Fruit fly (Drosophila melanogaster): ENCODE measurements around the gene sas.

Gene sas

dm6 chr3R:7122172-7123072 is 40.2 kb upstream of the sas start (continued):
- TF ChIP-seq row (GFP tag; IDR thresholded peaks at IDR 0.05) (0 out of 3 replicates have a peak, but pooled peaks have one; percentile 15), Hr78 (GFP tag; optimal IDR thresholded peaks at IDR 0.05) (peak in 1 of 2 experiments; percentile 8), HLH54F (GFP tag; optimal IDR thresholded peaks at IDR 0.05) (no peak), ara (GFP tag; IDR thresholded peaks at IDR 0.05) (no peak), HmgZ (tag; optimal IDR thresholded peaks at IDR 0.05) (no peak), NC2α (GFP tag; optimal IDR thresholded peaks at IDR 0.05) (no peak), jing (GFP tag; optimal IDR thresholded peaks at IDR 0.05) (no peak), HHEX (GFP tag; optimal IDR thresholded peaks at IDR 0.05) (no peak), Bteb2 (GFP tag; optimal IDR thresholded peaks at IDR 0.05) (no peak), sens-2 (GFP tag; IDR thresholded peaks at IDR 0.05) (0 out of 2 replicates have a peak, but pooled peaks have one; percentile 29), CG4730 (GFP tag; IDR thresholded peaks at IDR 0.05) (no peak), chif (GFP tag; optimal IDR thresholded peaks at IDR 0.05) (no peak), Dll (GFP tag; IDR thresholded peaks at IDR 0.05; ENCODE audit: partially characterized antibody) (no peak; the same call in 3 of the 4 replicates), cad (GFP tag; optimal IDR thresholded peaks at IDR 0.05) (no peak), sob (GFP tag; IDR thresholded peaks at IDR 0.05) (no peak), CG13624 (GFP tag; optimal IDR thresholded peaks at IDR 0.05) (no peak), Vsx1 (GFP tag; optimal IDR thresholded peaks at IDR 0.05) (peak; percentile 45), CG1602 (GFP tag; optimal IDR thresholded peaks at IDR 0.05) (no peak), CG18764 (GFP tag; optimal IDR thresholded peaks at IDR 0.05) (peak; percentile 12), CG4707 (GFP tag; optimal IDR thresholded peaks at IDR 0.05) (no peak), CG33213 (GFP tag; optimal IDR thresholded peaks at IDR 0.05) (no peak), hkb (optimal IDR thresholded peaks at IDR 0.05) (no peak), hkb (GFP tag; IDR thresholded peaks at IDR 0.05) (no peak), CG8388 (GFP tag; optimal IDR thresholded peaks at IDR 0.05) (no peak), Lpt (GFP tag; optimal IDR thresholded peaks at IDR 0.05) (no peak), abd-A (tag; optimal IDR thresholded peaks at IDR 0.05) (no peak), CG10209 (GFP tag; optimal IDR thresholded peaks at IDR 0.05) (peak; percentile 26), Camta (GFP tag; optimal IDR thresholded peaks at IDR 0.05) (no peak), Xrp1 (GFP tag; IDR thresholded peaks at IDR 0.05) (no peak; the same call in 1 of the 2 replicates), fru (optimal IDR thresholded peaks at IDR 0.05) (no peak), CG17912 (GFP tag; optimal IDR thresholded peaks at IDR 0.05) (no peak), Sox100B (GFP tag; optimal IDR thresholded peaks at IDR 0.05) (peak; percentile 13), ssp (GFP tag; IDR thresholded peaks at IDR 0.05) (no peak), Sry-δ (GFP tag; optimal IDR thresholded peaks at IDR 0.05) (no peak), nerfin-1 (tag; optimal IDR thresholded peaks at IDR 0.05) (peak; percentile 70), Jarid2 (GFP tag; optimal IDR thresholded peaks at IDR 0.05) (no peak), Kr (GFP tag; optimal IDR thresholded peaks at IDR 0.05) (peak; percentile 50), wor (GFP tag; IDR thresholded peaks at IDR 0.05) (no peak), sug (tag; optimal IDR thresholded peaks at IDR 0.05) (peak; percentile 28), grau (tag; optimal IDR thresholded peaks at IDR 0.05) (no peak), CG7556 (GFP tag; optimal IDR thresholded peaks at IDR 0.05) (no peak), CG3065 (GFP tag; optimal IDR thresholded peaks at IDR 0.05) (no peak), Myb (GFP tag; optimal IDR thresholded peaks at IDR 0.05) (no peak), insv (GFP tag; optimal IDR thresholded peaks at IDR 0.05) (peak; percentile 37 to 90), wek (GFP tag; optimal IDR thresholded peaks at IDR 0.05) (no peak), CG15269 (tag; optimal IDR thresholded peaks at IDR 0.05) (no peak), pros (GFP tag; optimal IDR thresholded peaks at IDR 0.05) (no peak), kni (GFP tag; optimal IDR thresholded peaks at IDR 0.05) (peak; percentile 92), BEAF-32 (GFP tag; optimal IDR thresholded peaks at IDR 0.05) (no peak)

All from whole organism, embryonic.